Fruit fly (Drosophila melanogaster) S2 (cell line): Measurements from ENCODE around the gene CG5273.

Experiments used
- CG8478 ChIP-seq: fragments of >200 bp; optimal IDR thresholded peaks from 2 replicates; lab custom pipeline; 2018
- CTCF ChIP-seq, 2 experiments: fragments of >200 bp; optimal IDR thresholded peaks; 2 replicates each; lab custom pipeline; 2018

CG5273 gene

DNA sequence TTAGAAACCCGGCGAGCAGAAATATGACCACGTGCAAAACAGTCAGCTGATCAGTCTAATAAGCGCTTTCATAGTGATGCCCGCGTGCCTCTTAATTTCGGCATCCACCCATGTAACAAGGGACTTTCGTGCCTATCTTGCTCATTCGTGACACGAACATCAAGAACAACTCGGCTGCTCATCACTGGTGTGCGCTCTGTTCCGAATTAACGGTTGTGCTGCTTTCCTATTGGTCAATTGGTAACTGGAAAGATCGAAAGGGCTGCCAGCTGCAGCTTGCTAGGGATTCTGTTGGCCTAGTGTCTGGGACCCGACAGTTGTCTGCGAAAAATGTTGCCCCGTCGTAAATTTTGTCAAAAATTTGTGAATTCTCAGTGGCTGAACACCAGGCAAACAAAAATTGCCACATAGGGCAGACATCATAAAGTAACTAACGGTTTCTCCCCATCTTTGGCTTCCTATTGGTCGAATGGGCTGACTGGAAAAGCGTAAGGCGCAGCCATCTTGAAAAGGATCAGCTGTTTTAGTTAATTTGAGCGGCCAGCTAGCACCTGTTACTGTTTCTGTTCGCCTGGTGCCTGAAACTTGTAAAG is 37.1 kb downstream of the CG5273 start:
- TF ChIP-seq CTCF (optimal IDR thresholded peaks at IDR 0.05; lab: Kevin White, UChicago) (no peak), CG8478 (lab: Kevin White, UChicago) (no peak)

- no peak for TF ChIP-seq CG8478 (lab: Kevin White, UChicago)
- no peak for TF ChIP-seq CTCF (optimal IDR thresholded peaks at IDR 0.05; lab: Kevin White, UChicago)
Observed at dm6 chrX:801157-801872, 41.9 kb downstream of the CG5273 start, which contains the start of gene Rbf. Gene Rbf (minus strand): TSS chrX:801479.

- no peak for TF ChIP-seq CG8478 (lab: Kevin White, UChicago)
- no peak for TF ChIP-seq CTCF (optimal IDR thresholded peaks at IDR 0.05; lab: Kevin White, UChicago)
Observed at dm6 chrX:803370-803769, 44.0 kb downstream of the CG5273 start, which contains the start of gene CG13359. Gene CG13359 (minus strand): TSS chrX:803470.

dm6 chrX:804821-805220 is 45.4 kb downstream of the CG5273 start, which contains the start of gene CG13358:
Gene CG13358 (minus strand): TSS chrX:804921.
- TF ChIP-seq CTCF (optimal IDR thresholded peaks at IDR 0.05; lab: Kevin White, UChicago) (no peak), CG8478 (lab: Kevin White, UChicago) (no peak)

DNA sequence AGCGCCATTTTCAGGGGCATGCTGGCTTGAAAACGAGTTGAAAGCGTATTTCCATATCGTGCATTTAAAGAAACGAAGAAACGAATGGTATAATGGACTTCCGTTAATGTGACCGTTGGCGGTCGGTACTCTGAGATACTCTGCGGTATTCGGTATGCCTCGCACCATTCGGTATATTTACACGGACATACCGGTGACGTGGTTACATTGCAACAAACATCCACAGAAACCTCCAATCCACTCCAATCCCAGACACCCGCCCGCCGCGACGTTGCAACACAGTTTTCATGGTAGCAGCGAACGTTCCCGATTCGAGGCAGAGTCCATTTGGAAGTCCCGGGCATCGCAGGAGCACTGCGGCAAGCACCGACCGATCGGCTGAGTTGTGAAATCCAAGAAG is 46.5 kb downstream of the CG5273 start, which contains the start of gene Sec22:
Sec22 (plus strand) TSS at position 170 of the 400 bp plus-strand sequence.
- TF ChIP-seq CG8478 (lab: Kevin White, UChicago): no peak
- no peak for TF ChIP-seq CTCF (optimal IDR thresholded peaks at IDR 0.05; lab: Kevin White, UChicago)
